Worm (Caenorhabditis elegans): ENCODE data around the gene lfi-1.

ce11 chrX:5033868-5034267, 57.2 kb downstream of the lfi-1 start, which contains the start of gene ZC449.4:
- TF ChIP-seq unc-62 (GFP tag; optimal IDR thresholded peaks at IDR 0.05): no peak
- no peak for TF ChIP-seq sem-2 (GFP tag; optimal IDR thresholded peaks at IDR 0.05)
- TF ChIP-seq mep-1 (tag; optimal IDR thresholded peaks at IDR 0.05): no peak
- TF ChIP-seq cnd-1 (tag; optimal IDR thresholded peaks at IDR 0.05): no peak
- no peak for TF ChIP-seq snpc-4 (tag; optimal IDR thresholded peaks at IDR 0.05)
- no peak for TF ChIP-seq drap-1 (GFP tag; optimal IDR thresholded peaks at IDR 0.05)
- no peak for TF ChIP-seq ceh-39 (tag; optimal IDR thresholded peaks at IDR 0.05)
- no peak for TF ChIP-seq lin-13 (tag; optimal IDR thresholded peaks at IDR 0.05)

Measured in whole organism, mixed stage, embryonic.